Fruit fly (Drosophila melanogaster) ovary, adult (tissue): Measurements from ENCODE around the gene CG3347.

Source experiments
- CG17801 ChIP-seq: fragments of 200-800 bp; optimal IDR thresholded peaks from 2 replicates; lab custom pipeline; 2019; ENCODE audit warnings: missing biosample characterization, mild to moderate bottlenecking, missing genetic modification characterization, moderate library complexity; ENCODE audit not compliant: partially characterized antibody

The CG3347 gene

dm6 chr2L:3269137-3269536 lies at the start of gene CG3347:
Gene CG3347, plus strand, starts transcription at chr2L:3269437.
- TF ChIP-seq CG17801 (GFP tag; lab: Kevin White, UChicago), result no peak

- TF ChIP-seq CG17801 (GFP tag; lab: Kevin White, UChicago), result no peak
Measured at dm6 chr2L:3228694-3229093, 40.5 kb upstream of the CG3347 start.

dm6 chr2L:3231239-3231638 lies 38.0 kb upstream of the CG3347 start:
- TF ChIP-seq CG17801 (GFP tag; lab: Kevin White, UChicago), result no peak

dm6 chr2L:3246030-3246429 lies 23.2 kb upstream of the CG3347 start:
- no peak for TF ChIP-seq CG17801 (GFP tag; lab: Kevin White, UChicago)

- no peak for TF ChIP-seq CG17801 (GFP tag; lab: Kevin White, UChicago)
Measured at dm6 chr2L:3265635-3266034, 3.6 kb upstream of the CG3347 start.

dm6 chr2L:3278786-3279185 lies 9.5 kb downstream of the CG3347 start:
- no peak for TF ChIP-seq CG17801 (GFP tag; lab: Kevin White, UChicago)

dm6 chr2L:3280484-3280993 lies 11.3 kb downstream of the CG3347 start, which contains the start of gene OtopLb:
Gene OtopLb, minus strand, starts transcription at chr2L:3280534.
- no peak for TF ChIP-seq CG17801 (GFP tag; lab: Kevin White, UChicago)

dm6 chr2L:3293718-3294340 lies 24.6 kb downstream of the CG3347 start:
- no peak for TF ChIP-seq CG17801 (GFP tag; lab: Kevin White, UChicago)

- TF ChIP-seq CG17801 (GFP tag; lab: Kevin White, UChicago), result no peak
Measured at dm6 chr2L:3294572-3294971, 25.3 kb downstream of the CG3347 start, which contains the start of gene CG9664. Gene CG9664, minus strand, starts transcription at chr2L:3294706.

- TF ChIP-seq CG17801 (GFP tag; lab: Kevin White, UChicago), result no peak
Measured at dm6 chr2L:3298065-3298469, 28.8 kb downstream of the CG3347 start.

- TF ChIP-seq CG17801 (GFP tag; lab: Kevin White, UChicago), result no peak
Measured at dm6 chr2L:3299142-3299541, 29.9 kb downstream of the CG3347 start.

- no peak for TF ChIP-seq CG17801 (GFP tag; lab: Kevin White, UChicago)
Measured at dm6 chr2L:3299803-3300202, 30.6 kb downstream of the CG3347 start.

dm6 chr2L:3301058-3301457 lies 31.8 kb downstream of the CG3347 start:
- TF ChIP-seq CG17801 (GFP tag; lab: Kevin White, UChicago), result no peak

- TF ChIP-seq CG17801 (GFP tag; lab: Kevin White, UChicago), result peak; percentile 99
Measured at dm6 chr2L:3301755-3302499, 32.7 kb downstream of the CG3347 start.

- peak; percentile 24 for TF ChIP-seq CG17801 (GFP tag; lab: Kevin White, UChicago)
Measured at dm6 chr2L:3302958-3303842, 34.0 kb downstream of the CG3347 start, which contains the start of gene CG9663. Gene CG9663, minus strand, starts transcription at chr2L:3303130.
